Worm (Caenorhabditis elegans) whole organism, late embryonic: ENCODE data around the gene oma-1.

Experiments used
- C08G9.2 ChIP-seq: sonication (generic microtip); optimal IDR thresholded peaks from 2 replicates; lab custom pipeline; 2016; ENCODE audit warnings: mild to moderate bottlenecking, missing genetic modification characterization, moderate library complexity, missing compliant biosample characterization
- F13H6.1 ChIP-seq: sonication (generic microtip); optimal IDR thresholded peaks from 2 replicates; lab custom pipeline; 2016; ENCODE audit warnings: missing genetic modification characterization, missing compliant biosample characterization
- K02D7.2 ChIP-seq: sonication (generic microtip); optimal IDR thresholded peaks from 2 replicates; lab custom pipeline; 2017; ENCODE audit warnings: mild to moderate bottlenecking, missing genetic modification characterization, missing compliant biosample characterization
- K09A11.1 ChIP-seq: sonication (generic microtip); optimal IDR thresholded peaks from 2 replicates; lab custom pipeline; 2017; ENCODE audit warnings: antibody characterized with exemption, mild to moderate bottlenecking, missing genetic modification characterization, missing compliant biosample characterization; ENCODE audit not compliant: insufficient read depth
- Y22D7AL.16 ChIP-seq: sonication (generic microtip); optimal IDR thresholded peaks from 2 replicates; lab custom pipeline; 2016; ENCODE audit warnings: missing genetic modification characterization, missing compliant biosample characterization
- ceh-18 ChIP-seq: sonication (generic microtip); optimal IDR thresholded peaks from 2 replicates; lab custom pipeline; 2016; ENCODE audit warnings: missing genetic modification characterization, missing compliant biosample characterization
- ceh-19 ChIP-seq: fragments of 200-800 bp; sonication (Bioruptor generic); optimal IDR thresholded peaks from 2 replicates; lab custom pipeline; 2018; ENCODE audit warnings: mild to moderate bottlenecking, missing genetic modification characterization, missing compliant biosample characterization
- ceh-2 ChIP-seq: sonication (generic microtip); optimal IDR thresholded peaks from 2 replicates; lab custom pipeline; 2016; ENCODE audit warnings: missing genotype, missing genetic modification characterization, missing compliant biosample characterization
- ceh-22 ChIP-seq: sonication (generic microtip); optimal IDR thresholded peaks from 2 replicates; lab custom pipeline; 2017; ENCODE audit warnings: missing biosample characterization, missing genetic modification characterization
- ceh-30 ChIP-seq: fragments of 150-350 bp; optimal IDR thresholded peaks from 2 replicates; lab custom pipeline; 2014; ENCODE audit warnings: missing biosample characterization, missing genetic modification characterization
- ceh-31 ChIP-seq: sonication (generic microtip); optimal IDR thresholded peaks from 2 replicates; lab custom pipeline; 2016; ENCODE audit warnings: missing genetic modification characterization, missing compliant biosample characterization
- ceh-34 ChIP-seq: sonication (generic microtip); optimal IDR thresholded peaks from 2 replicates; lab custom pipeline; 2016; ENCODE audit warnings: mild to moderate bottlenecking, missing genetic modification characterization, missing compliant biosample characterization
- ceh-9 ChIP-seq: sonication (generic microtip); optimal IDR thresholded peaks from 2 replicates; lab custom pipeline; 2016; ENCODE audit warnings: mild to moderate bottlenecking, missing genetic modification characterization, inconsistent platforms, missing compliant biosample characterization
- che-1 ChIP-seq: sonication (generic microtip); optimal IDR thresholded peaks from 2 replicates; lab custom pipeline; 2016; ENCODE audit warnings: mild to moderate bottlenecking, missing genetic modification characterization, missing compliant biosample characterization
- dmd-4 ChIP-seq: sonication (generic microtip); optimal IDR thresholded peaks from 2 replicates; lab custom pipeline; 2016; ENCODE audit warnings: borderline replicate concordance, missing genetic modification characterization, missing compliant biosample characterization
- fkh-10 ChIP-seq: fragments of 150-350 bp; optimal IDR thresholded peaks from 2 replicates; lab custom pipeline; 2014; ENCODE audit warnings: missing biosample characterization, missing genetic modification reagents, missing genetic modification characterization
- gmeb-2 ChIP-seq: sonication (generic microtip); optimal IDR thresholded peaks from 2 replicates; lab custom pipeline; 2016; ENCODE audit warnings: missing genetic modification characterization, inconsistent platforms, missing compliant biosample characterization
- hlh-13 ChIP-seq: fragments of 200-800 bp; sonication (Bioruptor generic); optimal IDR thresholded peaks from 2 replicates; lab custom pipeline; 2018; ENCODE audit warnings: mild to moderate bottlenecking, missing genetic modification characterization, missing compliant biosample characterization
- nfya-1 ChIP-seq: sonication (generic microtip); optimal IDR thresholded peaks from 2 replicates; lab custom pipeline; 2017; ENCODE audit warnings: missing genetic modification characterization, mild to moderate bottlenecking, missing compliant biosample characterization, antibody characterized with exemption, moderate library complexity
- nhr-11 ChIP-seq: fragments of 150-350 bp; optimal IDR thresholded peaks from 2 replicates; lab custom pipeline; 2014; ENCODE audit warnings: missing biosample characterization, missing genetic modification characterization
- nhr-232 ChIP-seq: sonication (generic microtip); optimal IDR thresholded peaks from 2 replicates; lab custom pipeline; 2016; ENCODE audit warnings: missing genetic modification characterization, missing compliant biosample characterization
- pag-3 ChIP-seq: sonication (generic microtip); optimal IDR thresholded peaks from 2 replicates; lab custom pipeline; 2016; ENCODE audit warnings: missing compliant biosample characterization, missing genetic modification characterization, borderline replicate concordance
- pat-9 ChIP-seq: fragments of 200-800 bp; sonication (Bioruptor generic); optimal IDR thresholded peaks from 2 replicates; lab custom pipeline; 2018; ENCODE audit warnings: mild to moderate bottlenecking, missing genetic modification characterization, moderate library complexity, missing compliant biosample characterization
- pha-2 ChIP-seq: sonication (generic microtip); optimal IDR thresholded peaks from 2 replicates; lab custom pipeline; 2017; ENCODE audit warnings: mild to moderate bottlenecking, missing genetic modification characterization, missing compliant biosample characterization
- pha-4 ChIP-seq: fragments of 150-350 bp; optimal IDR thresholded peaks from 2 replicates; lab custom pipeline; 2018; ENCODE audit warnings: missing biosample characterization, missing genetic modification reagents, missing genetic modification characterization
- ref-2 ChIP-seq: sonication (generic microtip); optimal IDR thresholded peaks from 2 replicates; lab custom pipeline; 2016; ENCODE audit warnings: missing genetic modification characterization, missing compliant biosample characterization
- rnt-1 ChIP-seq: sonication (generic microtip); optimal IDR thresholded peaks from 2 replicates; lab custom pipeline; 2016; ENCODE audit warnings: missing genetic modification characterization, missing compliant biosample characterization
- unc-3 ChIP-seq, 2 experiments: fragments of 200-800 bp in 1 of 2; sonication (Bioruptor generic) in 1 of 2; sonication (generic microtip) in 1 of 2; conservative IDR thresholded peaks in 1 of 2; optimal IDR thresholded peaks in 1 of 2; 2 replicates each; pipeline versions ENCODE4 v1.3.6 to Lab custom; 2016 to 2022; ENCODE audit warnings: missing compliant biosample characterization in 2 of 2, missing genetic modification characterization in 2 of 2, missing genetic modification reagents in 1 of 2
- unc-42 ChIP-seq: sonication (generic microtip); optimal IDR thresholded peaks from 2 replicates; lab custom pipeline; 2016; ENCODE audit warnings: missing genotype, missing genetic modification characterization, missing compliant biosample characterization
- unc-86 ChIP-seq: sonication (generic microtip); optimal IDR thresholded peaks from 2 replicates; lab custom pipeline; 2016; ENCODE audit warnings: missing genetic modification characterization, missing compliant biosample characterization
- zip-5 ChIP-seq: sonication (generic microtip); optimal IDR thresholded peaks from 2 replicates; lab custom pipeline; 2016; ENCODE audit warnings: missing genetic modification characterization, missing compliant biosample characterization
- ztf-16 ChIP-seq: sonication (generic microtip); optimal IDR thresholded peaks from 2 replicates; lab custom pipeline; 2017; ENCODE audit warnings: missing genetic modification characterization, missing compliant biosample characterization

Gene oma-1

DNA sequence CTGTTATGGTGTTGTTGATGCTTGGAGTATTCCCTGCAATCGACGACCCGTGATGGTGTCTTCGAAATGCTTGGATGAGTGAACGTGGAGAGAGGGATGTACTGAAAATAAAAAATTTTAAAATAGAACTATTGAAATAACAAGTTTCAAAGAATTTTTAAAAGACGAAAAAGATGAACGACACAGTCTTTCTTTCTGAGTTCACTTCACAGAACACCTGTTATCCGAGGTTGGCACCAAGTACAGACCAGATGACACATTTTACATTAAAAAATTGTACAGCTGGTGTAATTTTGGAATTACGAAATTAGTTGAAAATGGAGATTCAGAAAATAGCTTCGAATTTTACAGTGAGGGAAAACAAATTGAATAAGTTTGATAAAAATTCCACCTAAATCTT is 30.0 kb downstream of the oma-1 start, which contains the start of gene rap-1:
rap-1 (minus strand) TSS at position 101 of the 400 bp plus-strand sequence.
- TF ChIP-seq dmd-4 (tag; lab: Kevin White, UChicago), result no peak
- no peak for TF ChIP-seq zip-5 (tag; lab: Kevin White, UChicago)
- no peak for TF ChIP-seq ztf-16 (tag; lab: Kevin White, UChicago)
- no peak for TF ChIP-seq K02D7.2 (tag; lab: Kevin White, UChicago)
- no peak for TF ChIP-seq ceh-19 (GFP tag; lab: Kevin White, UChicago)
- TF ChIP-seq pha-2 (tag; lab: Kevin White, UChicago), result no peak
- TF ChIP-seq, all 69 proteins: peak for 0

DNA sequence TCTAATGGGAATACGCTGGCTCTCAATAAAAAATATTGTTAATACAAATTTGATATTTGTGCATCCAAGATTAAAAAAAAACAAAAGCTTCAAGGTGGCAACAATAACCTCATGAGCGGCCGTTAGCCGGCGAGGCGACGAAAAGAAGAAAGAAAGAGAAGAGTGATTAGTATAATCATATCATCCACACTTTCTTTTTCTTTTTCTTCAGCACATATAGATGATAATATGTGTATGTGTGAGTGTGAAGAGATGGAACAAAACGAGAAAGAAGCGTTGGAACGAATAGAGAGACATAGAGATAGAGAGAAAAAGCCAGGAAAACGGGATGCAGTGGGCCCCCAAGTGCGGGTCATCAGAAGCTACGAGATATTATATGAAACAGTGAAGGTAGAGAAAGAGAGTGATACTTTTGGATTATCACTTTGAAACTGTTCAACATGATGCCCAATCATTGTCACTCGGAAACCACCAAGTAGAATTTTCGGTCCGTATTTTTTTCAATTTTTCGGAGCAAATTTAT is 31.6 kb downstream of the oma-1 start:
- TF ChIP-seq F13H6.1 (no peak), K09A11.1 (tag; lab: Kevin White, UChicago) (no peak), ceh-30 (tag; lab: Kevin White, UChicago) (no peak), unc-42 (tag; lab: Kevin White, UChicago) (peak; percentile 75), Y22D7AL.16 (tag; lab: Kevin White, UChicago) (no peak), hlh-13 (GFP tag; lab: Kevin White, UChicago) (no peak), ceh-18 (tag; lab: Kevin White, UChicago) (peak; percentile 20), nfya-1 (tag; lab: Kevin White, UChicago) (peak; percentile 45)

DNA sequence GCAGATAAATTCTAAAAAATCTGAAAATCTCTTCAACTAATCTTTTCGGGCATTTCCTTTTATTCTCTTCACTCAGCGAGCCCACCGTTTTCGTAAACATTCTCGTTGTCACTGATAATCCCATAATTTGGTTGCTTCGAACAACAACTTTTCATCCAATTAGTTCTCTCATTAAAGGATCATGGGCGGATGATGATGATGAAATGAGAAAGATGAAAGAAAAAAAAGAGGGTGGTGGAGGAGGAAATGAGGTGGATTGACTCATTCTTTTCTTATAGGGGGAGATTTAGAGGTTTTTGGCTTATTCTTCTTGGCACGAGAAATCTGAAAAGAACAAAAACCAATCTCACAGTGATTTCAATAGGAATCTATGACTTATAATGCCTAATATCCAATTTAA is 32.4 kb downstream of the oma-1 start:
- peak; percentile 4 for TF ChIP-seq unc-42 (tag; lab: Kevin White, UChicago)
- TF ChIP-seq unc-86 (tag; lab: Kevin White, UChicago), result no peak

DNA sequence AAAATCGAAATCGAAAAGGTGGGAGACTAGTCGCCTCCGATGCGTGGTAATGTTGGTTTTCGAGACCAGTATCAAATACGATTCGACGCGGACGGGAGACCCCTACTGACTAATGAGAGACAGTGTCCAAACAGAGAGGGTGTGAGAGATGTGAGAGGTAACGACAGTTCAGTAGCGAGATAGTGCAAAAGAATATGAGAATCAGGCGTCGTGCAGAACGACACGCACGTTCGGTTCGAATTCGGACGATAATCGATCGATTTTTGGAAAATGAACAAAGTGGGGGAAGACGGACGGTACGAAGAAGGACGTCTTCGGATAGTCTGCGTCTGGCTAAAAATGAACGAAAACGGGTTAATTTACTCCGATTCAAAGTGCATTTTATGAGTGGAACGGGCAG is 33.2 kb downstream of the oma-1 start, which contains the start of gene D1046.16:
D1046.16 (plus strand) TSS at position 195 of the 400 bp plus-strand sequence.
- no peak for TF ChIP-seq unc-3 (GFP tag; conservative IDR thresholded peaks at IDR 0.05; lab: Robert Waterston, UW)
- TF ChIP-seq unc-3 (tag; optimal IDR thresholded peaks at IDR 0.05; lab: Kevin White, UChicago), result no peak
- TF ChIP-seq pag-3 (tag; lab: Kevin White, UChicago), result no peak
- TF ChIP-seq ceh-31 (tag; lab: Kevin White, UChicago), result peak; percentile 20
- peak; percentile 31 for TF ChIP-seq ref-2

DNA sequence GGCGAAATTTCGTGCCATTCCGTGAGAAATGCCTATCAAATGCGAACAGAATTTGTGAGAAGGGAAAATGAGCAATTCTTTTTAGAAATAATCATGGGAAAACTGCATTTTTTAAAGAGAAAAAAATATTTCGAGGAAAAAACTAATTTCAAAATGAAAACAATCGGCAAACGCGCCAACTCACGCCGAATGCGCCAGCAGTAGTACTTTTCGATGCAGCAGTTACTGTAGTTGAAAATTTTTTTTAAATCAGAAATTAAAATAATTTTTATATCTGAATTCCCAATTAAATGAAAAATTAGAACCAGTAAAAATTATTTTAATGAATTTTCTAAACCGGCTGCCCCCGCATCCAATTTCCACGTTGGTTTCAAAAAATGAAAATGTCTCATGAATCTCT is 34.6 kb downstream of the oma-1 start:
- TF ChIP-seq gmeb-2 (tag; lab: Kevin White, UChicago) (no peak), Y22D7AL.16 (tag; lab: Kevin White, UChicago) (no peak), ceh-2 (no peak), unc-42 (tag; lab: Kevin White, UChicago) (no peak), ceh-19 (GFP tag; lab: Kevin White, UChicago) (no peak), pha-4 (no peak), che-1 (no peak), pat-9 (tag; lab: Kevin White, UChicago) (no peak), ceh-22 (no peak), unc-3 (GFP tag; conservative IDR thresholded peaks at IDR 0.05; lab: Robert Waterston, UW) (no peak), unc-3 (tag; optimal IDR thresholded peaks at IDR 0.05; lab: Kevin White, UChicago) (no peak), rnt-1 (tag; lab: Kevin White, UChicago) (no peak), nhr-232 (tag; lab: Kevin White, UChicago) (no peak), ceh-31 (tag; lab: Kevin White, UChicago) (no peak), fkh-10 (GFP tag; lab: Kevin White, UChicago) (no peak), C08G9.2 (tag; lab: Kevin White, UChicago) (no peak), ceh-34 (tag; lab: Kevin White, UChicago) (no peak), nhr-11 (tag; lab: Kevin White, UChicago) (no peak), hlh-13 (GFP tag; lab: Kevin White, UChicago) (no peak), K02D7.2 (tag; lab: Kevin White, UChicago) (no peak), ceh-9 (tag; lab: Kevin White, UChicago) (no peak)
